Fruit fly (Drosophila melanogaster): ENCODE results near the gene form3.

DNA sequence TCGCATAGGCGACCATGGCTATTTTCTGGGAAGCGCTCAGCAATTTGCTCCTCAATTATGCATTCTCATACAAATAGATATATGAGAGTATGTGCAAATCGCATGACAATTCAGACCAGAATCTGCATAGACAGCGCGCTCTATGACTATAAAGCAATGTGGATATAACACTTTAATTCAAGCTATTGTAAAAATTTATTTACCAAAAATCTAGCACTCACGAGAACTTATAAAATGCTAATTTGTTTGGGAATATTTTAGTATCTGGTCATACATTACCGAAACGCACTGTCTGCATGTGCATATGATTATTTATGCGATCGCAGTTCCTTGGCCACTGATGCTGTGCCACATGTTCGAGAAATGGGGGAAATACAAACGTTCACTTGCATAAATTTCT, 56.2 kb downstream of the form3 start:
- TF ChIP-seq EcR (GFP tag; optimal IDR thresholded peaks at IDR 0.05) (no peak), pan (optimal IDR thresholded peaks at IDR 0.05) (no peak), usp (GFP tag; optimal IDR thresholded peaks at IDR 0.05) (no peak), psq (optimal IDR thresholded peaks at IDR 0.05) (no peak), CG8478 (optimal IDR thresholded peaks at IDR 0.05) (no peak), Dll (optimal IDR thresholded peaks at IDR 0.05) (no peak)

Data from whole organism.